Worm (Caenorhabditis elegans) whole organism, L4/young adult: Measurements from ENCODE around the gene Y104H12D.2.
"Not testable (repeated sequence)": the region's sequence is repeated elsewhere in the genome, so short reads cannot be mapped to it uniquely, and the experiment has no call there.

Source experiments
- W03F9.2 ChIP-seq: fragments of 150-350 bp; optimal IDR thresholded peaks from 2 replicates; lab custom pipeline; 2014; ENCODE audit warnings: missing biosample characterization, missing genetic modification characterization
- dao-5 ChIP-seq: sonication (generic microtip); optimal IDR thresholded peaks from 2 replicates; lab custom pipeline; 2016; ENCODE audit warnings: missing genotype, missing genetic modification characterization, moderate library complexity, missing compliant biosample characterization
- him-1 ChIP-seq: sonication (generic microtip); optimal IDR thresholded peaks from 2 replicates; lab custom pipeline; 2016; ENCODE audit warnings: missing genotype, missing genetic modification reagents, missing genetic modification characterization, missing compliant biosample characterization

Gene Y104H12D.2

ce11 chrIV:1177683-1178082 is at the start of gene Y104H12D.2:
Gene Y104H12D.2, plus strand, starts transcription at chrIV:1178022.
- no peak for TF ChIP-seq him-1 (tag; lab: Kevin White, UChicago)
- no peak for TF ChIP-seq dao-5 (tag; lab: Kevin White, UChicago)
- TF ChIP-seq W03F9.2, result no peak

ce11 chrIV:1136658-1137057 is 41.2 kb upstream of the Y104H12D.2 start, which contains the start of gene C44B12.6:
Gene C44B12.6, minus strand, starts transcription at chrIV:1136758.
- TF ChIP-seq dao-5 (tag; lab: Kevin White, UChicago), result no peak

DNA sequence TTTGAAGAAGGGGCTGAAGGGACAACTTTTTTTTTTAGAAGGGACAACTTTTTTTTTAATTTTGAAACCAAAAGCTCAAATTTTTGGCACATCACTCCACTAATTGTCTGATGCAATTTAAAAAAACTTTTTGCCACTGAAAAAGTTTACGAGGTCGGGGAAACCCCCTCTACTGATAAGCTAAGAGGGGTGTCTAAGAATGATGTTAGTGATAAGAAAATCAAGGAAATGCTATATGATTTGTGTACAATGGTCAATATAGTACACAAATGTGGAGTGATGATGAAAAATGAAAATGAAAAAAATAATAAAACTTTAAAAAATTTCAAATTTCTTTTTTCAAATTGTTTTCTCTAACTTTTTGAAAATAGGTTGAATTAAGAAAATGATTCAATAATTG is 30.2 kb upstream of the Y104H12D.2 start:
- TF ChIP-seq him-1 (tag; lab: Kevin White, UChicago), result no peak
- TF ChIP-seq dao-5 (tag; lab: Kevin White, UChicago), result no peak

ce11 chrIV:1148425-1149151 is 29.2 kb upstream of the Y104H12D.2 start:
- TF ChIP-seq him-1 (tag; lab: Kevin White, UChicago) (no peak), W03F9.2 (no peak), dao-5 (tag; lab: Kevin White, UChicago) (no peak)

DNA sequence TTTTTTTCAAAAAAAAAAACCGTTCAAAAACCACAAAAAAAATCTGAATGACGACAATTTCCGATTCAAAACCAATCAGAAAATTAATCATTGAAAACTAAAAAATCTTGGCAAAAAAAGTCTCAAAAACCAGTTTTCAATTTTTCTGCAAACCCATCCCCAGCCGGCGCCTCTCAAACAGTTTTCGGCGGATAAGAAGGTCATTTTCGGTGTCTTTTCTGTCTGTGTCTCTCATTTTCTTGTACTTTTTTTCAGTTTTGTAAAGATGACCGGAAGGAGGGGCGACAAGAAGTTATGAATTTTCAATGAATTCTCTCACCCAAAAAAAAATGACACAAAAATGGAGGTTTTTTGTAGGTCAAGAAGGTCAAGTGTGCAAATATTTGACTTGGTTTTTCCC is 22.6 kb upstream of the Y104H12D.2 start:
- TF ChIP-seq him-1 (tag; lab: Kevin White, UChicago) (no peak), dao-5 (tag; lab: Kevin White, UChicago) (no peak), W03F9.2 (no peak)

DNA sequence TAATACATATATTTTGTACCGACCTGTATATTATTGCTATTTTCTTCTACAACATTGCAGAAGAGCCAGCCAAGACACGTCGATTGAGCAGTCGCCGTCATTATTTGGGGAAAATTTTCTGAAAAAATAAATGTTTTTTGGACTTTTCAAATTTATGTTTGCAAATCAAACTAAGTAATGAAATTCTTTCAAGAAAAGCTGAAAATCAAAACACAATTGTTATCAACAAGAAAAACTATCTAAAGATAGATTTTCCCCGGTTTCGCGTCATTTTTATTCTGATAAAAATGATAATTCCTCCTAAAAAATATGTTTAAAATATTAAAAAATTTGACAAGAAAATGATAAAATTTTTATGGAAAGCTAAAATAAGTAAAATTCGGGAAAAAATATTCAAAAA is 19.9 kb upstream of the Y104H12D.2 start, which contains the start of gene C50A2.3:
Gene C50A2.3, minus strand, starts transcription at position 101 of the 400 bp plus-strand sequence.
- no peak for TF ChIP-seq him-1 (tag; lab: Kevin White, UChicago)
- TF ChIP-seq dao-5 (tag; lab: Kevin White, UChicago), result no peak
- no peak for TF ChIP-seq W03F9.2

ce11 chrIV:1160386-1160785 is 17.4 kb upstream of the Y104H12D.2 start, which contains the start of gene ets-8:
Gene ets-8, minus strand, starts transcription at chrIV:1160486.
- TF ChIP-seq dao-5 (tag; lab: Kevin White, UChicago) (no peak), W03F9.2 (no peak), him-1 (tag; lab: Kevin White, UChicago) (no peak)

DNA sequence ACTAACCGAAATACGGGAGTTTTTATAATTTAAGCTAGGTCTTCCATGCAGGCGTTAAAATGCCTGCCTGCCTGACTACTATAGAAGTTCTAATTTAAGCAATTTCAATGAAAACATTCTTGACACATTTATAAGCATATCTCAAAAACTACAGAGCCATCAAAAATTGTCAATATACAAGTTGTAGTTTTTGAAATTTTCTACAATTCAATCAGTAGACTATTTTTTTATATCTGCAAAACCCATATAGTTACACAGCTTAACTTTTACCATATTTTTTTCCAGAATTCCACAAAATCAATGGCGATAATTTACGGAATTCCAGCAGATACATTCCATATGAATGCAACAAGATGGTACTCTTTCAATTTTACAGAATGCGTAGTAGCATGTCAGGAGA is 14.7 kb upstream of the Y104H12D.2 start, which contains the start of gene C50A2.7:
Gene C50A2.7, plus strand, starts transcription at position 301 of the 400 bp plus-strand sequence.
- TF ChIP-seq dao-5 (tag; lab: Kevin White, UChicago), result no peak
- no peak for TF ChIP-seq W03F9.2
- no peak for TF ChIP-seq him-1 (tag; lab: Kevin White, UChicago)

- TF ChIP-seq dao-5 (tag; lab: Kevin White, UChicago) (no peak), him-1 (tag; lab: Kevin White, UChicago) (no peak), W03F9.2 (no peak)
Observed at ce11 chrIV:1167352-1167751, 10.5 kb upstream of the Y104H12D.2 start.

- no peak for TF ChIP-seq him-1 (tag; lab: Kevin White, UChicago)
- no peak for TF ChIP-seq dao-5 (tag; lab: Kevin White, UChicago)
- TF ChIP-seq W03F9.2, result no peak
Observed at ce11 chrIV:1168311-1168965, 9.4 kb upstream of the Y104H12D.2 start.

DNA sequence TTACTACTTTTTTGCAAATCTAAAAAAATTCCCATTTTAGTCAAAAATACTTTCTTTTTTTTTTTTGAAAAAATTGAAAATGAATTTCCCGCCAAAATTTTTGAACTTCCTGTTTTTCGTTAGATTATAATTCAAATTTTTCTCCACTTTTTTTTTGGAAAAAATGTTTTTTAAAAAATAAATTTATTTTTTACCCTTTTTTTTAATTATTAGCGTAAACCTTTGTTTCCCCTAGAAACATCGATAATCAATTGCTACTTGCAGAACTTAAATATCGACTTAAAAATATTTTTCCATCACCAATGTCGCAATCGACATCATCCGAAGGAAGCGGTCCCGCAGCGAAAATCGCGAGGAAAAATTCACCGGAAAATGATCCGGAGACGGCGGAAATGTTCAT is 7.4 kb upstream of the Y104H12D.2 start, which contains the start of gene cec-2:
Gene cec-2, plus strand, starts transcription at position 301 of the 400 bp plus-strand sequence.
- TF ChIP-seq dao-5 (tag; lab: Kevin White, UChicago) (no peak), W03F9.2 (no peak), him-1 (tag; lab: Kevin White, UChicago) (no peak)

DNA sequence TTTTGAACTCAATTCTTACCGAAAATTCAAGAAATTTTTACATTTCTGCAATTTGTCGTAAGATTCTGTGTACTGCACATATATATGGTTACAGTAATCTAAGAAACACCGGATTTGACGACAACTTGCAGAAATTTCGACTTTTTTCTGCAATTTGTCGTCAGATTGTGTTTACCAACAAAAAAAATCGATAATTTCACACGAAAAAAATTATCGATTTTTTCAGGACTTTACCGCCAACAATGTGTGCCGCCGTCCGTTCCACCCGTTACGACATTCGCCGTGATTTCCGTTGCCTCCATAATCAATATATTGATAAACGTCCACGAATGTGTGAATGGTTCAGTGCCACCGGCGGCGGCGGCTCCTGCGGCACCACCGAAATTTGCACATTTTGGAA is 3.4 kb upstream of the Y104H12D.2 start:
- TF ChIP-seq dao-5 (tag; lab: Kevin White, UChicago) (no peak), W03F9.2 (no peak), him-1 (tag; lab: Kevin White, UChicago) (no peak)

DNA sequence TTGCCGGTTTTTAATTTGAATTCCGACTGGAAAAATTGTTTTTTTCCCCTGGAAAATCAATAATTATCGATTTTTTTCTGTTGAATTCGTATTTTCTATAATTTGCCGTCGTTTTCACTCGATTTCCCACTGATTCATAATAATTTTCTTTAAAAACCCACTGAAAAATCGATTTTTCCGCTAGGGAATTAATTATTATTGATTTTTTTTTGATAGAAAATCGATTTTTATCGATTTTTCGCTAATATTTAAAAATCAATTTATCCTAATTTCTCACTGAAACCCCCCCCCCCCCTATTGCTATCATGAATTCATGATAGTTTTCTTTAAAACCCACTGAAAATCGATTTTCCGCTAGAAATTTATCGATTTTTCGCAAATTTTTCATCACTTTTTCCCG is 1.2 kb upstream of the Y104H12D.2 start:
- TF ChIP-seq dao-5 (tag; lab: Kevin White, UChicago) (no peak), W03F9.2 (no peak), him-1 (tag; lab: Kevin White, UChicago) (no peak)

DNA sequence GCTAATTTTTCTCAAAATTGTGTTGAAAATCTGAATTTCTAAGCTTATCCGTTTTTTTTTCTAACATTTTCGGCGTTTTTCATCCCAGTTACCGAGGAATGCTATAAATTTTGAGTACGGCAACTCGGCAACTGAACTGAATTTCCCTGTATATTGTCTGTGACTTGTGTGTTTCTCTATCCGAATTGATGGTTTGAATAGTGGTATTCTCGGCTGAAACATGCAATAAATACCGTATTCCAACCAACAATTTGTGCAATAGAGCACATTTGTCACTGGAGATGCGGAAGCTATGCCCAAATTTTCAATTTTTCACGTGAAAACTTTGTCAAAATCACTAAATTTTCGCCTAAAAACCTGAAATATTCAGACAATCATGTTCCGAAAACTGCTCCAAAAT is 4.5 kb downstream of the Y104H12D.2 start, which contains the start of gene rmif-2:
Gene rmif-2, plus strand, starts transcription at position 301 of the 400 bp plus-strand sequence.
- TF ChIP-seq him-1 (tag; lab: Kevin White, UChicago); dao-5 (tag; lab: Kevin White, UChicago); W03F9.2: not testable (repeated sequence)
